Worm (Caenorhabditis elegans): ENCODE measurements around the gene C45G9.15.

ce11 chrIII:5098740-5099276, 47.0 kb upstream of the C45G9.15 start:
- TF ChIP-seq nhr-11 (tag; optimal IDR thresholded peaks at IDR 0.05) (no peak), ceh-16 (tag; optimal IDR thresholded peaks at IDR 0.05) (no peak), snpc-4 (tag; optimal IDR thresholded peaks at IDR 0.05) (no peak), elt-2 (tag; optimal IDR thresholded peaks at IDR 0.05) (no peak), fkh-2 (tag; optimal IDR thresholded peaks at IDR 0.05) (no peak), lin-15B (tag; optimal IDR thresholded peaks at IDR 0.05) (no peak), ama-1 (optimal IDR thresholded peaks at IDR 0.05) (no peak), nhr-28 (tag; optimal IDR thresholded peaks at IDR 0.05) (no peak), egl-27 (tag; optimal IDR thresholded peaks at IDR 0.05) (no peak), R02D3.7 (tag; optimal IDR thresholded peaks at IDR 0.05) (no peak), elt-3 (tag; optimal IDR thresholded peaks at IDR 0.05) (no peak), aly-2 (tag; optimal IDR thresholded peaks at IDR 0.05) (no peak)

Data from whole organism, L3 larva.